Worm (Caenorhabditis elegans) whole organism, young adult: ENCODE measurements around the gene shc-3.

ENCODE experiments used
- ceh-27 ChIP-seq: fragments of 200-800 bp; sonication (Bioruptor generic); optimal IDR thresholded peaks from 2 replicates; lab custom pipeline; 2018; ENCODE audit warnings: mild to moderate bottlenecking, missing genetic modification characterization, moderate library complexity, missing compliant biosample characterization
- ceh-40 ChIP-seq: fragments of 200-800 bp; sonication (Bioruptor generic); IDR thresholded peaks from 2 replicates; pipeline ENCODE4 v1.3.6; 2022; ENCODE audit warnings: missing genetic modification characterization, missing compliant biosample characterization
- egl-44 ChIP-seq: fragments of 200-800 bp; sonication (Bioruptor generic); IDR thresholded peaks from 2 replicates; pipeline ENCODE4 v1.3.6; 2022; ENCODE audit warnings: missing genetic modification reagents, missing genetic modification characterization, missing compliant biosample characterization
- ets-4 ChIP-seq: fragments of 200-800 bp; sonication (Bioruptor generic); optimal IDR thresholded peaks from 2 replicates; lab custom pipeline; 2018; ENCODE audit warnings: mild to moderate bottlenecking, missing genetic modification characterization, missing compliant biosample characterization
- pha-4 ChIP-seq: fragments of 150-350 bp; sonication (generic microtip); optimal IDR thresholded peaks from 2 replicates; lab custom pipeline; 2014; ENCODE audit warnings: missing biosample characterization, missing genetic modification reagents, missing genetic modification characterization
- repo-1 ChIP-seq: sonication (generic microtip); optimal IDR thresholded peaks from 2 replicates; lab custom pipeline; 2017; ENCODE audit warnings: mild to moderate bottlenecking, missing genetic modification characterization, missing compliant biosample characterization
- unc-62 ChIP-seq: fragments of 150-350 bp; optimal IDR thresholded peaks from 2 replicates; lab custom pipeline; 2014; ENCODE audit warnings: missing biosample characterization, missing genetic modification reagents, missing genetic modification characterization

ce11 chrX:13722821-13723220 lies 5.5 kb downstream of the shc-3 start, which contains the start of gene poml-1:
- no peak for TF ChIP-seq ets-4 (GFP tag; lab: Kevin White, UChicago)
- TF ChIP-seq ceh-27: no peak
- no peak for TF ChIP-seq unc-62 (GFP tag; lab: Kevin White, UChicago)
- no peak for TF ChIP-seq repo-1 (tag; lab: Kevin White, UChicago)
- no peak for TF ChIP-seq egl-44 (GFP tag; lab: Robert Waterston, UW)
- TF ChIP-seq pha-4 (tag; lab: Kevin White, UChicago): no peak
- no peak for TF ChIP-seq ceh-40
